Fruit fly (Drosophila melanogaster): Measurements from ENCODE around the gene CG10561.

Gene CG10561

dm6 chr2L:19135955-19136677, 21.9 kb downstream of the CG10561 start (continued):
- no peak for TF ChIP-seq lilli (GFP tag; optimal IDR thresholded peaks at IDR 0.05)
- no peak for TF ChIP-seq Oaz (GFP tag; IDR thresholded peaks at IDR 0.05)
- no peak for TF ChIP-seq CG3281 (GFP tag; optimal IDR thresholded peaks at IDR 0.05)
- no peak for TF ChIP-seq gro (GFP tag; optimal IDR thresholded peaks at IDR 0.05)
- TF ChIP-seq CG4360 (GFP tag; IDR thresholded peaks at IDR 0.05), result no peak
- TF ChIP-seq Hr51 (GFP tag; optimal IDR thresholded peaks at IDR 0.05), result peak in 1 of 2 experiments; percentile 37
- TF ChIP-seq CG12391 (tag; optimal IDR thresholded peaks at IDR 0.05), result peak; percentile 31
- TF ChIP-seq Sry-δ (GFP tag; optimal IDR thresholded peaks at IDR 0.05), result no peak
- no peak for TF ChIP-seq CG14965 (GFP tag; optimal IDR thresholded peaks at IDR 0.05; ENCODE audit: borderline replicate concordance)
- no peak for TF ChIP-seq CG9215 (GFP tag; IDR thresholded peaks at IDR 0.05)
- TF ChIP-seq MESR4 (GFP tag; optimal IDR thresholded peaks at IDR 0.05), result no peak
- no peak for TF ChIP-seq so (GFP tag; IDR thresholded peaks at IDR 0.05)
- TF ChIP-seq CG10209 (GFP tag; optimal IDR thresholded peaks at IDR 0.05), result no peak
- TF ChIP-seq prd (optimal IDR thresholded peaks at IDR 0.05), result no peak
- no peak for TF ChIP-seq prd (GFP tag; IDR thresholded peaks at IDR 0.05)
- no peak for TF ChIP-seq CG13123 (GFP tag; optimal IDR thresholded peaks at IDR 0.05)
- peak; percentile 18 for TF ChIP-seq Fer1 (GFP tag; optimal IDR thresholded peaks at IDR 0.05)
- TF ChIP-seq slp2 (GFP tag; optimal IDR thresholded peaks at IDR 0.05), result peak; percentile 7
- TF ChIP-seq CoRest (tag; optimal IDR thresholded peaks at IDR 0.05), result no peak
- no peak for TF ChIP-seq fd64A (GFP tag; optimal IDR thresholded peaks at IDR 0.05)
- TF ChIP-seq lmd (GFP tag; IDR thresholded peaks at IDR 0.05), result no peak
- TF ChIP-seq tll (GFP tag; optimal IDR thresholded peaks at IDR 0.05), result no peak
- no peak for TF ChIP-seq pb (GFP tag; optimal IDR thresholded peaks at IDR 0.05)
- peak; percentile 41 for TF ChIP-seq sens (GFP tag)
- TF ChIP-seq kay (GFP tag; optimal IDR thresholded peaks at IDR 0.05), result no peak
- TF ChIP-seq slou (GFP tag; optimal IDR thresholded peaks at IDR 0.05), result no peak
- peak; percentile 54 for TF ChIP-seq gem (tag; optimal IDR thresholded peaks at IDR 0.05)
- TF ChIP-seq ash1 (GFP tag; optimal IDR thresholded peaks at IDR 0.05), result no peak
- TF ChIP-seq Dll (GFP tag; IDR thresholded peaks at IDR 0.05; ENCODE audit: partially characterized antibody), result no peak
- no peak for TF ChIP-seq CG12104 (GFP tag; optimal IDR thresholded peaks at IDR 0.05)
- no peak for TF ChIP-seq sr (GFP tag; IDR thresholded peaks at IDR 0.05)
- TF ChIP-seq Dip2 (GFP tag; IDR thresholded peaks at IDR 0.05), result no peak
- TF ChIP-seq Hr78 (GFP tag; optimal IDR thresholded peaks at IDR 0.05), result no peak
- no peak for TF ChIP-seq CG11398 (GFP tag; optimal IDR thresholded peaks at IDR 0.05)
- TF ChIP-seq Optix (GFP tag; IDR thresholded peaks at IDR 0.05), result no peak
- TF ChIP-seq fu2 (GFP tag; optimal IDR thresholded peaks at IDR 0.05), result no peak
- no peak for TF ChIP-seq al (GFP tag; IDR thresholded peaks at IDR 0.05)
- no peak for TF ChIP-seq CG3995 (GFP tag; optimal IDR thresholded peaks at IDR 0.05)
- no peak for TF ChIP-seq row (GFP tag; IDR thresholded peaks at IDR 0.05)
- no peak for TF ChIP-seq CG12071 (GFP tag; optimal IDR thresholded peaks at IDR 0.05)
- TF ChIP-seq cwo (GFP tag; optimal IDR thresholded peaks at IDR 0.05), result no peak
- no peak for TF ChIP-seq sug (tag; optimal IDR thresholded peaks at IDR 0.05)
- no peak for TF ChIP-seq CG4404 (GFP tag; IDR thresholded peaks at IDR 0.05)
- no peak for TF ChIP-seq ems (GFP tag; optimal IDR thresholded peaks at IDR 0.05)
- no peak for TF ChIP-seq CG4282 (GFP tag; optimal IDR thresholded peaks at IDR 0.05)
- TF ChIP-seq trem (tag; optimal IDR thresholded peaks at IDR 0.05), result no peak
- no peak for TF ChIP-seq Kr (GFP tag; optimal IDR thresholded peaks at IDR 0.05)
- TF ChIP-seq CG17359 (tag; optimal IDR thresholded peaks at IDR 0.05), result peak; percentile 28
- no peak for TF ChIP-seq zen2 (GFP tag; IDR thresholded peaks at IDR 0.05; ENCODE audit: partially characterized antibody)
- 0 out of 3 replicates have a peak, but pooled peaks have one; percentile 26 for TF ChIP-seq CG6175 (GFP tag; IDR thresholded peaks at IDR 0.05)
- no peak for TF ChIP-seq ab (GFP tag; optimal IDR thresholded peaks at IDR 0.05)

Measured in whole organism, embryonic.